Worm (Caenorhabditis elegans): ENCODE data around the gene C46C2.2.

Gene C46C2.2

ce11 chrIV:9259687-9260086 lies 42.2 kb downstream of the C46C2.2 start, which contains the start of gene Y11D7A.10:
Gene Y11D7A.10, minus strand, starts transcription at chrIV:9259768.
- TF ChIP-seq skn-1 (tag; optimal IDR thresholded peaks at IDR 0.05) (peak; percentile 87), fkh-10 (GFP tag; optimal IDR thresholded peaks at IDR 0.05) (no peak), elt-3 (tag; optimal IDR thresholded peaks at IDR 0.05) (no peak), mdl-1 (tag; optimal IDR thresholded peaks at IDR 0.05) (no peak), sea-2 (GFP tag; optimal IDR thresholded peaks at IDR 0.05) (no peak)

DNA sequence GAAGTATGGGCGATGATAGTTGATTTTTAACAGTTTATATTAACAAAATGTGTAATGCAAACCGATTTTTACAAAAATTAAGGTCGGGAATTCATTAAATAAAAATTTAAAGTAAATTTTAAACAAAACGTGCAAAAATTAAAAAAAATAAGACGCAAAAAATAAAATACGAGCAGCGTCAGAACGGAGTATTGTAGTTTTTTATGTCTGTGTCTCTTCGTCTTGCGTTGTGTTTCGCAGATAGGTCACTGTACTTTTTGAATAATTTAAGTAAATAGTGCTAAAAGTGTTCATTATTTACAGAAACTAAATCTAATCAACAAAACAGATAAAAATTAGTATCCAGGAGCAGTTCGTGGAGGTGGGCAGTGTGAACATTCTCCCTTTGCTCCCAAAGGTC lies 42.8 kb downstream of the C46C2.2 start:
- TF ChIP-seq ama-1 (optimal IDR thresholded peaks at IDR 0.05) (peak; percentile 4), skn-1 (tag; optimal IDR thresholded peaks at IDR 0.05) (no peak), elt-2 (tag; optimal IDR thresholded peaks at IDR 0.05) (no peak), mdl-1 (tag; optimal IDR thresholded peaks at IDR 0.05) (no peak), nfya-1 (tag; optimal IDR thresholded peaks at IDR 0.05; ENCODE audit: insufficient read depth) (no peak), elt-1 (tag; optimal IDR thresholded peaks at IDR 0.05) (no peak), nhr-23 (tag; optimal IDR thresholded peaks at IDR 0.05) (peak; percentile 34), ceh-16 (tag; optimal IDR thresholded peaks at IDR 0.05) (no peak), unc-39 (tag; optimal IDR thresholded peaks at IDR 0.05) (no peak), egl-5 (tag; optimal IDR thresholded peaks at IDR 0.05) (no peak), lin-15B (tag; optimal IDR thresholded peaks at IDR 0.05) (peak; percentile 41), fos-1 (tag; optimal IDR thresholded peaks at IDR 0.05) (no peak), ceh-82 (tag; optimal IDR thresholded peaks at IDR 0.05) (no peak), lsy-12 (tag; optimal IDR thresholded peaks at IDR 0.05) (no peak), lin-39 (tag; optimal IDR thresholded peaks at IDR 0.05) (no peak), egl-27 (tag; optimal IDR thresholded peaks at IDR 0.05) (no peak), sea-2 (GFP tag; optimal IDR thresholded peaks at IDR 0.05) (no peak), pha-4 (tag; optimal IDR thresholded peaks at IDR 0.05) (no peak), hmg-11 (tag; optimal IDR thresholded peaks at IDR 0.05) (no peak), R02D3.7 (tag; optimal IDR thresholded peaks at IDR 0.05) (no peak), nhr-77 (tag; optimal IDR thresholded peaks at IDR 0.05) (no peak), nhr-12 (tag; optimal IDR thresholded peaks at IDR 0.05) (no peak), ztf-11 (tag; optimal IDR thresholded peaks at IDR 0.05) (no peak), ceh-9 (tag; optimal IDR thresholded peaks at IDR 0.05) (no peak), nhr-25 (tag; optimal IDR thresholded peaks at IDR 0.05) (no peak), nhr-43 (tag; optimal IDR thresholded peaks at IDR 0.05; ENCODE audit: poor library complexity, severe bottlenecking) (no peak)

- TF ChIP-seq ceh-9 (tag; optimal IDR thresholded peaks at IDR 0.05) (no peak), fos-1 (tag; optimal IDR thresholded peaks at IDR 0.05) (no peak), nhr-12 (tag; optimal IDR thresholded peaks at IDR 0.05) (no peak), nhr-76 (tag; optimal IDR thresholded peaks at IDR 0.05) (no peak), fkh-10 (GFP tag; optimal IDR thresholded peaks at IDR 0.05) (no peak), nhr-23 (tag; optimal IDR thresholded peaks at IDR 0.05) (no peak), lin-39 (tag; optimal IDR thresholded peaks at IDR 0.05) (no peak), nhr-237 (tag; optimal IDR thresholded peaks at IDR 0.05) (no peak), unc-39 (tag; optimal IDR thresholded peaks at IDR 0.05) (no peak), egl-5 (tag; optimal IDR thresholded peaks at IDR 0.05) (no peak), R02D3.7 (tag; optimal IDR thresholded peaks at IDR 0.05) (no peak), unc-62 (GFP tag; optimal IDR thresholded peaks at IDR 0.05) (no peak), daf-12 (tag; optimal IDR thresholded peaks at IDR 0.05) (no peak), sea-2 (GFP tag; optimal IDR thresholded peaks at IDR 0.05) (no peak), ztf-11 (tag; optimal IDR thresholded peaks at IDR 0.05) (no peak)
Observed at ce11 chrIV:9260826-9261225, 43.3 kb downstream of the C46C2.2 start.

DNA sequence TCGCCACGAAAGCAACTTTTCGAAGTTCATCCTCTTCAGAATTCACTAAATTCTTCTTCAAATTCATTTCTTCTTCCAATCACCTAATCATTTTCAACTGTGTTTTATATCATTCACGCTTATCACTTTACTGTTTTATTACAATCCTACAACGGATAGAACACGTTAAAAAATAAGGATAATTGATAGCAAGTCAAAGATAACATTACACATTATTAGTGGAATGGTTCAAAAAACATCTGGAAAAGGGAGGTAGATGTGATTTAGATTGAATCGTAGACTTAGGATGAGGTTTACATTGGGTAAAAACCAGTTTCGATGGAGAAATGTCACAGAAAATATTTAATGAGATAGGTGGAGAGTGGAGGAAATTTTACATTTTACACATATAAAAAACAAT lies 44.2 kb downstream of the C46C2.2 start, which contains the start of gene col-120:
Gene col-120 (minus strand): TSS at position 101 of the 400 bp plus-strand sequence.
- TF ChIP-seq snpc-4 (tag; optimal IDR thresholded peaks at IDR 0.05) (no peak), ceh-28 (tag; optimal IDR thresholded peaks at IDR 0.05) (no peak), elt-2 (tag; optimal IDR thresholded peaks at IDR 0.05) (no peak), ztf-11 (tag; optimal IDR thresholded peaks at IDR 0.05) (no peak), nhr-23 (tag; optimal IDR thresholded peaks at IDR 0.05) (no peak), ztf-4 (tag; optimal IDR thresholded peaks at IDR 0.05) (no peak), elt-3 (tag; optimal IDR thresholded peaks at IDR 0.05) (no peak), nhr-28 (tag; optimal IDR thresholded peaks at IDR 0.05) (no peak), nhr-12 (tag; optimal IDR thresholded peaks at IDR 0.05) (no peak), nhr-67 (tag; optimal IDR thresholded peaks at IDR 0.05) (no peak), pqm-1 (tag; optimal IDR thresholded peaks at IDR 0.05) (no peak), R02D3.7 (tag; optimal IDR thresholded peaks at IDR 0.05) (no peak), nfya-1 (tag; optimal IDR thresholded peaks at IDR 0.05; ENCODE audit: insufficient read depth) (no peak), daf-12 (tag; optimal IDR thresholded peaks at IDR 0.05) (no peak), ceh-16 (tag; optimal IDR thresholded peaks at IDR 0.05) (no peak), mdl-1 (tag; optimal IDR thresholded peaks at IDR 0.05) (no peak), sea-2 (GFP tag; optimal IDR thresholded peaks at IDR 0.05) (no peak), tbx-2 (tag; optimal IDR thresholded peaks at IDR 0.05) (no peak), ZK546.5 (tag; optimal IDR thresholded peaks at IDR 0.05) (no peak)
